Worm (Caenorhabditis elegans): ENCODE measurements around the gene R08D7.5.

Gene R08D7.5

ce11 chrIII:8974835-8975234 lies 909 bp downstream of the R08D7.5 start:
- no peak for TF ChIP-seq cog-1 (tag; optimal IDR thresholded peaks at IDR 0.05)
- no peak for TF ChIP-seq T22C8.4 (GFP tag; IDR thresholded peaks at IDR 0.05)
- no peak for TF ChIP-seq ztf-29 (GFP tag; IDR thresholded peaks at IDR 0.05)
- no peak for TF ChIP-seq ref-1 (GFP tag; conservative IDR thresholded peaks at IDR 0.05)
- TF ChIP-seq ztf-23 (GFP tag; IDR thresholded peaks at IDR 0.05): no peak
- TF ChIP-seq klf-2 (GFP tag; conservative IDR thresholded peaks at IDR 0.05): no peak
- no peak for TF ChIP-seq tab-1 (GFP tag; IDR thresholded peaks at IDR 0.05)
- TF ChIP-seq flt-1 (GFP tag; IDR thresholded peaks at IDR 0.05): no peak
- no peak for TF ChIP-seq med-1 (GFP tag; optimal IDR thresholded peaks at IDR 0.05; ENCODE audit: insufficient read depth)

DNA sequence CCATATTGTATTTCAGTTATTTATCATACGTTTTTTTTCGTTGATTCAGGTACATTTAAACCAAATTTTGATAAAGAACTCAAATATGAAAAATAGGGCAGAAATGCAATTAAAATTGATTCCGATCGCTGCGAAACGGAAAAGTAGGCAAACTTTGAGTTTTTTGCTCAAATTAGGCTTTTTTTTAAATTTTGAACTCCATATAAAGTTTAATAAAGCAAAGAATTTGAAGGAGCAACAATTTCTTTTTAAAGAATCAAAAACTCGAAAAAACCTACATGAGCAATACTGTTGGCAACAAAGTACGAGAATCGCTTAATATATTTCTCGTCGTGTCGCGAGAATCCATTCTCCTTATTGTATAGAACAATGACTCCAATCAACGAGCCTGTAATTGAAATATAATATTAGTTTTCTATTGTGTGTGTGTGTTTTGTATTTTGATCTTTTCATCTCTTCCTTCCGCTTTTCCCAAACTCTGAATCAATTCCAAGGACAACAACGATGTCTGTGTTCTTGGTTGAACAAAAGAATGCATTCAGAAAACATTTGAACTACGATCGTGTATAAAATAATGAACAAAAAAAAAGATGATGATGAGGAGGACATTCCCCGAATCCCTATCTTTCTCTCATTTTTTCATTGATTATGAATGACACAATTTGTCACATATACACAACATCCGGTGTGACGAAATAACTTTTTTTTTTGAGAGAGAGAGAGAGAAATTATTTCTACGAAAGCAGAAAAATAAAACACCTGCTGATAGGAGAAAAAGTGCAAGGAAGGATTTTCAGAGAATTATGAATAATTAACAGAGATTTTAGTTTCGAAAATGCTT lies 4.8 kb downstream of the R08D7.5 start:
- TF ChIP-seq ztf-23 (GFP tag; IDR thresholded peaks at IDR 0.05): no peak

- no peak for TF ChIP-seq ztf-23 (GFP tag; IDR thresholded peaks at IDR 0.05)
- TF ChIP-seq ref-1 (GFP tag; conservative IDR thresholded peaks at IDR 0.05): no peak
- no peak for TF ChIP-seq med-1 (GFP tag; optimal IDR thresholded peaks at IDR 0.05; ENCODE audit: insufficient read depth)
- no peak for TF ChIP-seq tab-1 (GFP tag; IDR thresholded peaks at IDR 0.05)
- no peak for TF ChIP-seq klf-2 (GFP tag; conservative IDR thresholded peaks at IDR 0.05)
- TF ChIP-seq cog-1 (tag; optimal IDR thresholded peaks at IDR 0.05): no peak
- no peak for TF ChIP-seq flt-1 (GFP tag; IDR thresholded peaks at IDR 0.05)
- TF ChIP-seq ztf-29 (GFP tag; IDR thresholded peaks at IDR 0.05): no peak
- no peak for TF ChIP-seq T22C8.4 (GFP tag; IDR thresholded peaks at IDR 0.05)
Observed at ce11 chrIII:8980892-8981291, 7.0 kb downstream of the R08D7.5 start.

DNA sequence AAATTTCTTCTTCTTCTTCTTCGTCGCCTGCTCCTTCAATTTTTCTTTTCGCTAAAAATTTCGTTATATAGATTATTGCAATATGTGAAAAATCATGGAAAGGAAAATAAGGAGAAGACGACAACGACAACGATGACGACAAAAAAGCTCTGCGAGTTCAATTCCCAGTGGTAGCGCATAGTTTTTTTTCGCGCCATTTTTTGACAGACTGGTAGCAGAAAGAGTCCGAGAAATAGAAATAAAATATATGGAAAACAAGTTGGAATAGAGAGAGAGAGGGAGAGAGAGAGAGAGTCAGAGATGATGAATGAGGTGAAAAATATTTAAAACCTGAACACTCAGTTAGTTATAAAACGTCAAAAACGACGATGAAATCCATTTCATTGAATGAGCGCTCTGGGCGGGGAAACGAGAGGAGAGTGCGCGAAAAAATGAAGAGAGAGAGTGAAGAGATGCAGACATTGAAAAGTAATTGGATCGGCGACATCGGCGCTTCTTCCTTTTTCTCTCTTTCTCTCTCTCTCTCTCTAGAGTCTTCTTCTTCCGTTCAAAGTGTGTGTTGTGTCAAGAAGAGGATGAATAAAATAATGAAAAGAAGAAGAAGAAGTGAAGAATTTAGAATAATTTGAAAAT lies 8.0 kb downstream of the R08D7.5 start, which contains the start of gene pde-2:
TSS of gene pde-2 (minus strand) at position 51 of the 633 bp plus-strand sequence.
- TF ChIP-seq cog-1 (tag; optimal IDR thresholded peaks at IDR 0.05) (no peak), klf-2 (GFP tag; conservative IDR thresholded peaks at IDR 0.05) (no peak), med-1 (GFP tag; optimal IDR thresholded peaks at IDR 0.05; ENCODE audit: insufficient read depth) (no peak), ztf-29 (GFP tag; IDR thresholded peaks at IDR 0.05) (no peak), tab-1 (GFP tag; IDR thresholded peaks at IDR 0.05) (no peak), T22C8.4 (GFP tag; IDR thresholded peaks at IDR 0.05) (no peak), ref-1 (GFP tag; conservative IDR thresholded peaks at IDR 0.05) (no peak), ztf-23 (GFP tag; IDR thresholded peaks at IDR 0.05) (0 out of 2 replicates have a peak, but pooled peaks have one; percentile 44), flt-1 (GFP tag; IDR thresholded peaks at IDR 0.05) (0 out of 2 replicates have a peak, but pooled peaks have one; percentile 10)

DNA sequence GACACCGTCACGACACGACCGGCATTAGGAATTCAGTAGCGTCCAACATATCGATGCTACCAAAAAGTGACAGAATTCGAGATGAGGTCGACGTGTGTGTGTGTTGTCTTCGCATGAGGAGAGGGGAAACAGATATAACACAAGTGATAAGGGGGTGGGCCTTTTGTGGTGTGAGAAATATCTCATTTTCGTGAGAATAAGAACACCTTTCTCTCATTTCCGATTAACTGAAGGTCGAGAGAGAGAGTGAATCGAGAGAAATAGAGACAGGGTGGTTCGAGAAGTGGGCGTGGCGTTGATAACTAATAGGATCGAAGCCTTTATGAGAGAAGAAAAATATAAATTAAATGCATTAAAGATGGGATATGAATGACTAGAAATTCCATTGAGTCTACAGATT lies 9.2 kb downstream of the R08D7.5 start:
- TF ChIP-seq ztf-29 (GFP tag; IDR thresholded peaks at IDR 0.05) (no peak), klf-2 (GFP tag; conservative IDR thresholded peaks at IDR 0.05) (no peak), flt-1 (GFP tag; IDR thresholded peaks at IDR 0.05) (no peak), ztf-23 (GFP tag; IDR thresholded peaks at IDR 0.05) (no peak), T22C8.4 (GFP tag; IDR thresholded peaks at IDR 0.05) (no peak), med-1 (GFP tag; optimal IDR thresholded peaks at IDR 0.05; ENCODE audit: insufficient read depth) (no peak), cog-1 (tag; optimal IDR thresholded peaks at IDR 0.05) (no peak), ref-1 (GFP tag; conservative IDR thresholded peaks at IDR 0.05) (no peak), tab-1 (GFP tag; IDR thresholded peaks at IDR 0.05) (no peak)

DNA sequence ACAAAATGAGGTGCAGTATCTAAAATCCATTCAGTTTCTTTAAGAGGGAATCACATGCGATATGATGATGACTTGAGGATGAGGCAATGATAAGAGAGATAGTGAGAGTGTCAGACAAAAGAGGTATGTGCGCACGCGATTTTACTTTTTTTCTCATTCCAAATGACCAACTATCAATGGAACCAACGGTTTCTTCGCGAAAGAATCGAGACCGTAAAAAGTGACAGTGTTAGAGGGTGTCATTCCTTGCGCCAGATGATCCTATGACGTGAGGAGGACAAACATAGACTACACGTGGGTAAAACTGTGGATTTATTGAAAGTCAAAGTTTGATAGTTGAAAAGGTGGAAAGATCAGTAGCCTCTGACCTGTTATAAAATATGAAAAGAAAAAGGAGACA lies 9.9 kb downstream of the R08D7.5 start:
- TF ChIP-seq klf-2 (GFP tag; conservative IDR thresholded peaks at IDR 0.05) (no peak), cog-1 (tag; optimal IDR thresholded peaks at IDR 0.05) (no peak), flt-1 (GFP tag; IDR thresholded peaks at IDR 0.05) (no peak), med-1 (GFP tag; optimal IDR thresholded peaks at IDR 0.05; ENCODE audit: insufficient read depth) (no peak), T22C8.4 (GFP tag; IDR thresholded peaks at IDR 0.05) (no peak), tab-1 (GFP tag; IDR thresholded peaks at IDR 0.05) (no peak), ztf-29 (GFP tag; IDR thresholded peaks at IDR 0.05) (no peak), ztf-23 (GFP tag; IDR thresholded peaks at IDR 0.05) (no peak), ref-1 (GFP tag; conservative IDR thresholded peaks at IDR 0.05) (no peak)

DNA sequence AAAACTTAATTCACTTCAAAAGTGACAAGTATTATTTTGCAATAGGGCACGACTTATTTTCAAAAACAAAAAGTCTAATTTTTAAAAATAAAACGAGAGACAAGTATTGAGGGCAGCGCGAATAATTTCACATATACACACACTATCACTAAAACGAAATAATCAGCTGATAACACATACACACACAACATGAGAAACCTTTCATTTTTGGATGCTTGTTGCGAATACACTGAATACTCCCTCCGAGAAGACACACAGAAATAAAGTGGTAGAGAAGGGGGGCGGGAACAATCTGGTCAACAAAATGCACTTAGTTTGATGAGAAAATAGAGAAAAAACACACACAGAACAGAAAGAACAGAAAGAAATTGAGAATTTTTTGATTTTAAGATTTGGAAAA lies 10.5 kb downstream of the R08D7.5 start:
- TF ChIP-seq tab-1 (GFP tag; IDR thresholded peaks at IDR 0.05) (no peak), cog-1 (tag; optimal IDR thresholded peaks at IDR 0.05) (no peak), flt-1 (GFP tag; IDR thresholded peaks at IDR 0.05) (no peak)

DNA sequence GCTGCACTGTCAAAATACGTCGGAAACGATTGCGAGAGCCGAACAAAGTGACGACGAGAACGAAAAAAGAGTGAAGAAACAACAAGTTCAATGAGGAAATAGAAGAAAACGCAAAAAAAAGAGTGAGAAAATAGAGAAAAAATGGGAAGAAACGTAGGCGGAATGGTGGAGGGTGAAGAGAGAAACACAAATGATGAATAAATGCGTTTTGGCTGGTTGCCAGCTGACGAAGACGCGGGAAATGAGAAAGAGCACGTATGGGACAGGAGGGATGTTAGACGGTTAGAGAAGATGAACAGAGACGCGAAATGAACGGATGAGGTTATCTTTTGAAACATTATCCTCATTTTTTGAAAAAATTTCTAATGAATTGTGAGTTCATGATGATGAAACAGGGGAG lies 11.0 kb downstream of the R08D7.5 start:
- TF ChIP-seq T22C8.4 (GFP tag; IDR thresholded peaks at IDR 0.05) (no peak), ref-1 (GFP tag; conservative IDR thresholded peaks at IDR 0.05) (no peak), cog-1 (tag; optimal IDR thresholded peaks at IDR 0.05) (no peak), ztf-29 (GFP tag; IDR thresholded peaks at IDR 0.05) (no peak), klf-2 (GFP tag; conservative IDR thresholded peaks at IDR 0.05) (no peak), flt-1 (GFP tag; IDR thresholded peaks at IDR 0.05) (no peak), med-1 (GFP tag; optimal IDR thresholded peaks at IDR 0.05; ENCODE audit: insufficient read depth) (no peak), ztf-23 (GFP tag; IDR thresholded peaks at IDR 0.05) (no peak), tab-1 (GFP tag; IDR thresholded peaks at IDR 0.05) (no peak)

ce11 chrIII:8985461-8985860 lies 11.5 kb downstream of the R08D7.5 start:
- TF ChIP-seq T22C8.4 (GFP tag; IDR thresholded peaks at IDR 0.05): no peak
- no peak for TF ChIP-seq tab-1 (GFP tag; IDR thresholded peaks at IDR 0.05)
- no peak for TF ChIP-seq ref-1 (GFP tag; conservative IDR thresholded peaks at IDR 0.05)

DNA sequence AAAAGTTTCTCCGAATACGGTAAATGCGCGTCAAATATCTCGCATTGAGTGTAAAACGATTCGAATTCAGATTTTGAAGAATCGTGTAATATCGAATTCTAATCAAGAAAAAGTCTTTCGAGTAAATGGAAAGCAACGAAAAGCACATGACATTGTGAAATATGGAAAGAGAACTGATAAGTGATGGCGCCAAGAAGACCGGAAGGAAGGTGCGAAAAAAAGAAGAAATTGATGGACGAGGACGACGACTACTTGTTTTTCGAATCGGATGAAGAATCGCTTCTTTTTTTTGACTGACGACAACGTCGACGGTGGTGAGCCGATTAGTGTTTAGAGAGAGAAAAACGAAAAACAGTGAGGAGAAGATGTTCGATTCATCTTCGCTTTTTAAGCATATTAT lies 12.0 kb downstream of the R08D7.5 start:
- TF ChIP-seq klf-2 (GFP tag; conservative IDR thresholded peaks at IDR 0.05) (no peak), T22C8.4 (GFP tag; IDR thresholded peaks at IDR 0.05) (no peak), ztf-23 (GFP tag; IDR thresholded peaks at IDR 0.05) (no peak), tab-1 (GFP tag; IDR thresholded peaks at IDR 0.05) (no peak), med-1 (GFP tag; optimal IDR thresholded peaks at IDR 0.05; ENCODE audit: insufficient read depth) (no peak), ztf-29 (GFP tag; IDR thresholded peaks at IDR 0.05) (no peak), flt-1 (GFP tag; IDR thresholded peaks at IDR 0.05) (no peak), ref-1 (GFP tag; conservative IDR thresholded peaks at IDR 0.05) (no peak), cog-1 (tag; optimal IDR thresholded peaks at IDR 0.05) (no peak)

Measured in whole organism, midembryonic.